Worm (Caenorhabditis elegans) whole organism, L4 larva: ENCODE measurements around the gene amdh-1.

Experiments
- attf-4 ChIP-seq: sonication (generic microtip); optimal IDR thresholded peaks from 3 replicates; lab custom pipeline; 2017; ENCODE audit warnings: missing biosample characterization, missing genetic modification characterization
- ctbp-1 ChIP-seq: fragments of 200-800 bp; sonication (Bioruptor generic); IDR thresholded peaks from 2 replicates; pipeline ENCODE4 v1.3.6; 2022; ENCODE audit warnings: missing genetic modification reagents, missing genetic modification characterization, missing compliant biosample characterization
- zag-1 ChIP-seq: fragments of 150-350 bp; optimal IDR thresholded peaks from 2 replicates; lab custom pipeline; 2014; ENCODE audit warnings: missing biosample characterization, missing genetic modification characterization
- zfp-3 ChIP-seq: fragments of 200-800 bp; sonication (Bioruptor generic); conservative IDR thresholded peaks from 2 replicates; pipeline ENCODE4 v1.3.6; 2022; ENCODE audit warnings: missing genetic modification reagents, missing genetic modification characterization, missing compliant biosample characterization

- TF ChIP-seq ctbp-1 (GFP tag; lab: Robert Waterston, UW) (no peak), zfp-3 (GFP tag; lab: Robert Waterston, UW) (no peak), attf-4 (no peak), zag-1 (tag; lab: Kevin White, UChicago) (no peak)
These were observed at the start of gene amdh-1 for ce11 chrIII:6251511-6251910.
